Fruit fly (Drosophila melanogaster) whole organism: ENCODE measurements around the gene I-2.

Experiments used
- CG8478 ChIP-seq: fragments of >200 bp; optimal IDR thresholded peaks from 2 replicates; lab custom pipeline; 2018; ENCODE audit warnings: inconsistent platforms
- EcR ChIP-seq, 2 experiments: fragments of >200 bp; optimal IDR thresholded peaks; 2 replicates each; lab custom pipeline; 2017; ENCODE audit warnings: missing biosample characterization in 2 of 2, missing genetic modification characterization in 2 of 2, missing genetic modification reagents in 2 of 2
- psq ChIP-seq: fragments of >200 bp; optimal IDR thresholded peaks from 2 replicates; lab custom pipeline; 2017
- usp ChIP-seq: fragments of >200 bp; optimal IDR thresholded peaks from 2 replicates; lab custom pipeline; 2017; ENCODE audit warnings: missing biosample characterization, missing genetic modification characterization, mixed read lengths

- TF ChIP-seq CG8478 (lab: Kevin White, UChicago) (no peak), usp (GFP tag; lab: Kevin White, UChicago) (no peak), psq (no peak), EcR (GFP tag; optimal IDR thresholded peaks at IDR 0.05; lab: Kevin White, UChicago) (no peak)
Measured at dm6 chr3L:9863656-9864055, 27.1 kb upstream of the I-2 start.
